Worm (Caenorhabditis elegans) whole organism, L4 larva: ENCODE measurements around the gene T10B10.8.

ENCODE experiments used
- F37D6.2 ChIP-seq: sonication (generic microtip); optimal IDR thresholded peaks from 2 replicates; lab custom pipeline; 2016; ENCODE audit warnings: mild to moderate bottlenecking, missing genetic modification characterization, missing compliant biosample characterization
- ceh-44 ChIP-seq: fragments of 200-800 bp; sonication (Bioruptor generic); IDR thresholded peaks from 2 replicates; pipeline ENCODE4 v1.3.6; 2022; ENCODE audit warnings: missing genetic modification reagents, missing genetic modification characterization, missing compliant biosample characterization
- jun-1 ChIP-seq: fragments of 150-350 bp; optimal IDR thresholded peaks from 2 replicates; lab custom pipeline; 2014; ENCODE audit warnings: missing biosample characterization, missing genetic modification reagents, missing genetic modification characterization
- lin-15B ChIP-seq: fragments of 150-350 bp; sonication (generic microtip); optimal IDR thresholded peaks from 3 replicates; lab custom pipeline; 2014; ENCODE audit warnings: missing biosample characterization, missing genetic modification characterization
- nhr-237 ChIP-seq: sonication (generic microtip); optimal IDR thresholded peaks from 2 replicates; lab custom pipeline; 2017; ENCODE audit warnings: missing biosample characterization, missing genetic modification characterization
- pha-4 ChIP-seq, 2 experiments: fragments of 150-350 bp in 1 of 2; fragments of 200-800 bp in 1 of 2; sonication (Bioruptor generic) in 1 of 2; IDR thresholded peaks in 1 of 2; optimal IDR thresholded peaks in 1 of 2; 2 replicates each; pipeline versions ENCODE4 v1.3.6 to Lab custom; 2014 to 2022; ENCODE audit warnings: missing genetic modification characterization in 2 of 2, missing genetic modification reagents in 2 of 2, missing biosample characterization in 1 of 2, missing compliant biosample characterization in 1 of 2

DNA sequence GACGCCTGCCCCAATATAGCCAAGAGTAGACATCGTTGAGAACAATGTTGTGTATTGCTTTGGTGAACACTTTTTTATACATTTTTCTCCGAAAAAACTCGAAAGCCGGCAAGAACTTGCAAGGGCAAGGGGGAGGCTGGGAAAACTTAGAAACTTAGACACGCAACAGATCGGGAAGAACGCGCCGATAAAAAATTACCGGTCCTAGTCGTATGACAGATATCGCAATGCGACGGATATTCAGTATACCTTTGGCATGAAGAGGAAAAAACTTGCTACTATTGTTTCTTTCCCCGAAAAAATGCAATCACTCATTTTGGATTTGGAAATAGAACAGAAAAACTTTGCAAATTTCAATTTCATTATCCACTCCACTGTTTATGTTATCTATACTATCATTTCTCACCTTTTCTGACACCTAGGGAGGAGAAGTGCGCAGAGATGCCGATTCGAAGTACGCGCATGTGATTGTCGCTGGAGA, 10.4 kb upstream of the T10B10.8 start, which contains the start of gene col-41:
- TF ChIP-seq jun-1 (tag; lab: Kevin White, UChicago): no peak
- no peak for TF ChIP-seq F37D6.2 (tag; lab: Kevin White, UChicago)
- no peak for TF ChIP-seq ceh-44 (GFP tag; lab: Robert Waterston, UW)
- TF ChIP-seq lin-15B: no peak
- TF ChIP-seq nhr-237 (tag; lab: Kevin White, UChicago): no peak
- TF ChIP-seq pha-4 (GFP tag; IDR thresholded peaks at IDR 0.05; lab: Robert Waterston, UW): no peak
- no peak for TF ChIP-seq pha-4 (tag; optimal IDR thresholded peaks at IDR 0.05; lab: Kevin White, UChicago)
